Worm (Caenorhabditis elegans) whole organism, midembryonic: ENCODE results near the gene hse-5.

Experiments
- T22C8.4 ChIP-seq: fragments of 200-800 bp; sonication (Bioruptor generic); IDR thresholded peaks from 2 replicates; pipeline ENCODE4 v1.3.6; 2022; ENCODE audit warnings: missing genetic modification characterization, missing compliant biosample characterization
- cog-1 ChIP-seq: sonication (generic microtip); optimal IDR thresholded peaks from 2 replicates; lab custom pipeline; 2016; ENCODE audit warnings: missing genetic modification characterization, missing compliant biosample characterization
- flt-1 ChIP-seq: fragments of 200-800 bp; sonication (Bioruptor generic); IDR thresholded peaks from 2 replicates; pipeline ENCODE4 v1.3.6; 2022; ENCODE audit warnings: missing genetic modification characterization, missing compliant biosample characterization
- klf-2 ChIP-seq: fragments of 200-800 bp; sonication (Bioruptor generic); conservative IDR thresholded peaks from 2 replicates; pipeline ENCODE4 v1.3.6; 2022; ENCODE audit warnings: missing genetic modification reagents, missing genetic modification characterization, missing compliant biosample characterization
- med-1 ChIP-seq: sonication (generic microtip); optimal IDR thresholded peaks from 2 replicates; lab custom pipeline; 2017; ENCODE audit warnings: missing genetic modification characterization, mild to moderate bottlenecking, missing compliant biosample characterization, antibody characterized with exemption, missing genetic modification reagents; ENCODE audit not compliant: insufficient read depth
- ref-1 ChIP-seq: fragments of 200-800 bp; sonication (Bioruptor generic); conservative IDR thresholded peaks from 2 replicates; pipeline ENCODE4 v1.3.6; 2022; ENCODE audit warnings: missing genetic modification reagents, missing genetic modification characterization, missing compliant biosample characterization
- tab-1 ChIP-seq: fragments of 200-800 bp; sonication (Bioruptor generic); IDR thresholded peaks from 2 replicates; pipeline ENCODE4 v1.3.6; 2022; ENCODE audit warnings: missing genetic modification characterization, missing compliant biosample characterization
- ztf-23 ChIP-seq: fragments of 200-800 bp; sonication (Bioruptor generic); IDR thresholded peaks from 2 replicates; pipeline ENCODE4 v1.3.6; 2022; ENCODE audit warnings: missing genetic modification reagents, missing genetic modification characterization, missing compliant biosample characterization
- ztf-29 ChIP-seq: fragments of 200-800 bp; sonication (Bioruptor generic); IDR thresholded peaks from 2 replicates; pipeline ENCODE4 v1.3.6; 2022; ENCODE audit warnings: missing genetic modification reagents, missing genetic modification characterization, missing compliant biosample characterization

ce11 chrIII:4394496-4394895 lies 49.4 kb downstream of the hse-5 start, which contains the start of gene R07E5.4:
- TF ChIP-seq ztf-23 (GFP tag; lab: Robert Waterston, UW) (no peak), ref-1 (GFP tag; lab: Robert Waterston, UW) (no peak), med-1 (GFP tag; lab: Kevin White, UChicago) (no peak), T22C8.4 (GFP tag; lab: Robert Waterston, UW) (no peak), klf-2 (GFP tag; lab: Robert Waterston, UW) (no peak), flt-1 (GFP tag; lab: Robert Waterston, UW) (no peak), cog-1 (tag; lab: Kevin White, UChicago) (no peak), tab-1 (GFP tag; lab: Robert Waterston, UW) (no peak), ztf-29 (GFP tag; lab: Robert Waterston, UW) (no peak)
